Fruit fly (Drosophila melanogaster) whole organism, embryonic: ENCODE data around the gene slow.

Experiments used
- CG10274 ChIP-seq: fragments of 200-800 bp; sonication (Bioruptor generic); optimal IDR thresholded peaks from 3 replicates; lab custom pipeline; 2017; ENCODE audit warnings: missing biosample characterization, mild to moderate bottlenecking, missing genetic modification characterization
- CG10979 ChIP-seq: fragments of 200-800 bp; sonication (Bioruptor generic); optimal IDR thresholded peaks from 2 replicates; lab custom pipeline; 2018; ENCODE audit warnings: missing biosample characterization, mild to moderate bottlenecking, missing genetic modification characterization, moderate library complexity
- CG11085 ChIP-seq: fragments of 200-800 bp; sonication (Bioruptor generic); IDR thresholded peaks from 2 replicates; pipeline ENCODE4 v1.3.6; 2022; ENCODE audit warnings: missing biosample characterization, missing genetic modification characterization
- CG11398 ChIP-seq: fragments of 200-800 bp; sonication (Bioruptor generic); optimal IDR thresholded peaks from 2 replicates; lab custom pipeline; 2016; ENCODE audit warnings: missing biosample characterization, missing genetic modification characterization
- CG12071 ChIP-seq: fragments of 200-800 bp; sonication (Bioruptor generic); optimal IDR thresholded peaks from 3 replicates; lab custom pipeline; 2018; ENCODE audit warnings: missing biosample characterization, mild to moderate bottlenecking, missing genetic modification characterization
- CG12219 ChIP-seq: fragments of 200-800 bp; sonication (Bioruptor generic); optimal IDR thresholded peaks from 3 replicates; lab custom pipeline; 2018; ENCODE audit warnings: missing biosample characterization, mild to moderate bottlenecking, missing genetic modification characterization
- CG12942 ChIP-seq: fragments of 200-800 bp; sonication (Bioruptor generic); optimal IDR thresholded peaks from 3 replicates; lab custom pipeline; 2016; ENCODE audit warnings: missing biosample characterization, missing genetic modification characterization
- CG14710 ChIP-seq: fragments of 200-800 bp; sonication (Bioruptor generic); optimal IDR thresholded peaks from 3 replicates; lab custom pipeline; 2019; ENCODE audit warnings: missing biosample characterization, mild to moderate bottlenecking, missing genetic modification characterization, moderate library complexity
- CG15696 ChIP-seq: fragments of 200-800 bp; sonication (Bioruptor generic); optimal IDR thresholded peaks from 2 replicates; lab custom pipeline; 2019; ENCODE audit warnings: missing biosample characterization, mild to moderate bottlenecking, missing genetic modification characterization, moderate library complexity
- CG17568 ChIP-seq: fragments of 200-800 bp; sonication (Bioruptor generic); optimal IDR thresholded peaks from 2 replicates; lab custom pipeline; 2018; ENCODE audit warnings: missing biosample characterization, mild to moderate bottlenecking, missing genetic modification characterization, moderate library complexity
- CG2120 ChIP-seq: fragments of 200-800 bp; sonication (Bioruptor generic); optimal IDR thresholded peaks from 3 replicates; lab custom pipeline; 2016; ENCODE audit warnings: missing biosample characterization, missing genetic modification characterization
- CG2129 ChIP-seq: fragments of 200-800 bp; sonication (Bioruptor generic); IDR thresholded peaks from 2 replicates; pipeline ENCODE4 v1.3.6; 2022; ENCODE audit warnings: missing biosample characterization, missing genetic modification characterization; ENCODE audit not compliant: partially characterized antibody
- CG30020 ChIP-seq: fragments of 200-800 bp; optimal IDR thresholded peaks from 2 replicates; lab custom pipeline; 2019; ENCODE audit warnings: missing biosample characterization, mild to moderate bottlenecking, missing genetic modification characterization, moderate library complexity
- CG34224 ChIP-seq: fragments of 200-800 bp; sonication (Bioruptor generic); IDR thresholded peaks from 3 replicates; pipeline ENCODE4 v1.3.6; 2022; ENCODE audit warnings: missing biosample characterization, missing genetic modification characterization; ENCODE audit not compliant: partially characterized antibody
- CG43689 ChIP-seq: fragments of 200-800 bp; sonication (Bioruptor generic); IDR thresholded peaks from 2 replicates; pipeline ENCODE4 v1.3.6; 2022; ENCODE audit warnings: missing biosample characterization, missing genetic modification characterization
- CG4617 ChIP-seq: fragments of 200-800 bp; sonication (Bioruptor generic); optimal IDR thresholded peaks from 3 replicates; lab custom pipeline; 2016; ENCODE audit warnings: missing biosample characterization, missing genetic modification characterization, borderline replicate concordance
- CG4820 ChIP-seq: fragments of 200-800 bp; sonication (Bioruptor generic); optimal IDR thresholded peaks from 3 replicates; lab custom pipeline; 2016; ENCODE audit warnings: missing biosample characterization, missing genetic modification characterization
- CG6254 ChIP-seq: fragments of 200-800 bp; sonication (Bioruptor generic); optimal IDR thresholded peaks from 3 replicates; lab custom pipeline; 2017; ENCODE audit warnings: mild to moderate bottlenecking, missing biosample characterization, missing genetic modification reagents, missing genetic modification characterization
- CG7786 ChIP-seq: fragments of 200-800 bp; sonication (Bioruptor generic); optimal IDR thresholded peaks from 2 replicates; lab custom pipeline; 2016; ENCODE audit warnings: missing biosample characterization, missing genetic modification characterization
- CG7928 ChIP-seq: fragments of 200-800 bp; sonication (Bioruptor generic); optimal IDR thresholded peaks from 2 replicates; lab custom pipeline; 2017; ENCODE audit warnings: missing biosample characterization, mild to moderate bottlenecking, missing genetic modification characterization
- Camta ChIP-seq: fragments of 200-800 bp; sonication (Bioruptor generic); optimal IDR thresholded peaks from 2 replicates; lab custom pipeline; 2016; ENCODE audit warnings: missing biosample characterization, missing genetic modification characterization
- CrebB ChIP-seq: fragments of 200-800 bp; sonication (Bioruptor generic); optimal IDR thresholded peaks from 3 replicates; lab custom pipeline; 2018; ENCODE audit warnings: missing biosample characterization, mild to moderate bottlenecking, missing genetic modification characterization
- Eip74EF ChIP-seq, 2 experiments: fragments of 200-800 bp in 1 of 2; fragments of >200 bp in 1 of 2; sonication (Bioruptor generic) in 1 of 2; optimal IDR thresholded peaks; 2 replicates each; lab custom pipeline; 2017 to 2019; ENCODE audit warnings: missing biosample characterization in 2 of 2, missing genetic modification characterization in 2 of 2, mild to moderate bottlenecking in 1 of 2, moderate library complexity in 1 of 2
- Ets65A ChIP-seq: fragments of 200-800 bp; sonication (Bioruptor generic); peaks from one replicate; lab custom pipeline; 2016; ENCODE audit warnings: missing biosample characterization, missing genetic modification characterization
- Gsc ChIP-seq: fragments of 200-800 bp; sonication (Bioruptor generic); IDR thresholded peaks from 2 replicates; pipeline ENCODE4 v1.3.6; 2022; ENCODE audit warnings: missing biosample characterization, missing genetic modification characterization
- HLH3B ChIP-seq: fragments of 200-800 bp; sonication (Bioruptor generic); IDR thresholded peaks from 2 replicates; pipeline ENCODE4 v1.3.6; 2022; ENCODE audit warnings: missing biosample characterization, missing genetic modification characterization
- MBD-R2 ChIP-seq: fragments of 200-800 bp; sonication (Bioruptor generic); IDR thresholded peaks from 2 replicates; pipeline ENCODE4 v1.3.6; 2022; ENCODE audit warnings: missing biosample characterization, missing genetic modification characterization
- Mad ChIP-seq: fragments of 200-800 bp; sonication (Bioruptor generic); optimal IDR thresholded peaks from 2 replicates; lab custom pipeline; 2016; ENCODE audit warnings: missing biosample characterization, missing genetic modification characterization
- Med ChIP-seq: fragments of 200-800 bp; sonication (Bioruptor generic); peaks from one replicate; lab custom pipeline; 2016; ENCODE audit warnings: missing biosample characterization, missing genetic modification characterization, mild to moderate bottlenecking, inconsistent platforms, moderate library complexity
- Optix ChIP-seq: fragments of 200-800 bp; sonication (Bioruptor generic); IDR thresholded peaks from 3 replicates; pipeline ENCODE4 v1.3.6; 2022; ENCODE audit warnings: missing biosample characterization, missing genetic modification characterization
- Six4 ChIP-seq: fragments of 200-800 bp; sonication (Bioruptor generic); optimal IDR thresholded peaks from 2 replicates; lab custom pipeline; 2016; ENCODE audit warnings: missing biosample characterization, missing genetic modification characterization
- Spps ChIP-seq: fragments of 200-800 bp; sonication (Bioruptor generic); optimal IDR thresholded peaks from 2 replicates; lab custom pipeline; 2018; ENCODE audit warnings: missing biosample characterization, mild to moderate bottlenecking, missing genetic modification characterization
- YL-1 ChIP-seq: fragments of 200-800 bp; sonication (Bioruptor generic); optimal IDR thresholded peaks from 3 replicates; lab custom pipeline; 2017; ENCODE audit warnings: missing biosample characterization, mild to moderate bottlenecking, missing genetic modification characterization
- cad ChIP-seq: fragments of >200 bp; optimal IDR thresholded peaks from 2 replicates; lab custom pipeline; 2017; ENCODE audit warnings: missing biosample characterization, missing genetic modification characterization
- cato ChIP-seq: fragments of 200-800 bp; sonication (Bioruptor generic); optimal IDR thresholded peaks from 2 replicates; lab custom pipeline; 2016; ENCODE audit warnings: missing biosample characterization, missing genetic modification characterization, borderline replicate concordance
- fd102C ChIP-seq: fragments of 200-800 bp; sonication (Bioruptor generic); optimal IDR thresholded peaks from 2 replicates; lab custom pipeline; 2018; ENCODE audit warnings: missing biosample characterization, mild to moderate bottlenecking, missing genetic modification characterization, moderate library complexity
- gce ChIP-seq: fragments of 200-800 bp; sonication (Bioruptor generic); IDR thresholded peaks from 3 replicates; pipeline ENCODE4 v1.3.6; 2022; ENCODE audit warnings: missing biosample characterization, missing genetic modification characterization
- gcm ChIP-seq: fragments of 200-800 bp; sonication (Bioruptor generic); optimal IDR thresholded peaks from 2 replicates; lab custom pipeline; 2019; ENCODE audit warnings: missing biosample characterization, mild to moderate bottlenecking, missing genetic modification characterization, moderate library complexity
- gcm2 ChIP-seq: fragments of 200-800 bp; sonication (Bioruptor generic); optimal IDR thresholded peaks from 2 replicates; lab custom pipeline; 2016; ENCODE audit warnings: missing biosample characterization, missing genetic modification characterization
- grau ChIP-seq: fragments of 200-800 bp; optimal IDR thresholded peaks from 3 replicates; lab custom pipeline; 2019; ENCODE audit warnings: missing biosample characterization, mild to moderate bottlenecking, missing genetic modification characterization, moderate library complexity
- grn ChIP-seq: fragments of 200-800 bp; sonication (Bioruptor generic); optimal IDR thresholded peaks from 3 replicates; lab custom pipeline; 2017; ENCODE audit warnings: missing biosample characterization, missing genetic modification characterization
- hbn ChIP-seq: fragments of 200-800 bp; sonication (Bioruptor generic); IDR thresholded peaks from 2 replicates; pipeline ENCODE4 v1.3.6; 2022; ENCODE audit warnings: missing biosample characterization, missing genetic modification characterization; ENCODE audit not compliant: partially characterized antibody
- nerfin-1 ChIP-seq: fragments of 200-800 bp; sonication (Bioruptor generic); optimal IDR thresholded peaks from 3 replicates; lab custom pipeline; 2019; ENCODE audit warnings: missing biosample characterization, mild to moderate bottlenecking, missing genetic modification characterization, moderate library complexity
- nom ChIP-seq: fragments of 200-800 bp; sonication (Bioruptor generic); optimal IDR thresholded peaks from 2 replicates; lab custom pipeline; 2017; ENCODE audit warnings: missing biosample characterization, missing genetic modification characterization, mild to moderate bottlenecking, moderate library complexity, missing genetic modification reagents
- ranshi ChIP-seq: fragments of 200-800 bp; sonication (Bioruptor generic); IDR thresholded peaks from 2 replicates; pipeline ENCODE4 v1.3.6; 2022; ENCODE audit warnings: missing biosample characterization, missing genetic modification characterization
- run ChIP-seq: fragments of 200-800 bp; sonication (Bioruptor generic); optimal IDR thresholded peaks from 3 replicates; lab custom pipeline; 2018; ENCODE audit warnings: missing biosample characterization, mild to moderate bottlenecking, missing genetic modification characterization
- sim ChIP-seq: fragments of 200-800 bp; sonication (Bioruptor generic); IDR thresholded peaks from 2 replicates; pipeline ENCODE4 v1.3.6; 2022; ENCODE audit warnings: missing biosample characterization, missing genetic modification characterization
- slbo ChIP-seq: fragments of 200-800 bp; sonication (Bioruptor generic); IDR thresholded peaks from 2 replicates; pipeline ENCODE4 v1.3.6; 2022; ENCODE audit warnings: missing biosample characterization, missing genetic modification characterization
- stwl ChIP-seq: fragments of 200-800 bp; sonication (Bioruptor generic); optimal IDR thresholded peaks from 3 replicates; lab custom pipeline; 2018; ENCODE audit warnings: missing biosample characterization, mild to moderate bottlenecking, missing genetic modification characterization, moderate library complexity
- tio ChIP-seq: fragments of 200-800 bp; sonication (Bioruptor generic); optimal IDR thresholded peaks from 2 replicates; lab custom pipeline; 2017; ENCODE audit warnings: missing biosample characterization, missing genetic modification characterization, inconsistent platforms
- zf30C ChIP-seq: fragments of 200-800 bp; sonication (Bioruptor generic); optimal IDR thresholded peaks from 3 replicates; lab custom pipeline; 2018; ENCODE audit warnings: missing biosample characterization, mild to moderate bottlenecking, missing genetic modification characterization

The slow gene

DNA sequence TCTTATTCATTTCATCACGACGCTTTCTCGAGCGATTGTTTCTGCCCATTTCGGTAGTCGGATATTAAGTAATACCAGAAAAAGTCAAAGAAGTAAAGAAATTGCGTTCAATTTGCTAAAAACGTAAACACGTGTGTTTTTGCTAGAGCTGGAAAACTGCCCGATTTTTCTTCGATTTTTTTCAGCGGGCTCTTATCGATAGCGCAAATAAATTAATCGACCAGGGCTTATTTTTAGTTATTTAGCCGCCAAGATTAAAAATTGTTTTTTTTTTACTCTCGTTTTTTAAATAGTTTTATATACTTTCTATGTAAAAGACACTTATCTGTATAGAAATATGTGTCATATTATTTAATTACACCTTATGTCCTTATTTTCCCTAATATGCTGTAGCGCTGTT is 21.7 kb downstream of the slow start, which contains the start of gene CG15019 (continued):
- no peak for TF ChIP-seq CG17568 (GFP tag; lab: Kevin White, UChicago)
- no peak for TF ChIP-seq grau (tag; lab: Kevin White, UChicago)
- no peak for TF ChIP-seq nom (GFP tag; lab: Kevin White, UChicago)
- TF ChIP-seq CG12942 (GFP tag; lab: Kevin White, UChicago), result no peak
- TF ChIP-seq slbo (GFP tag; lab: Robert Waterston, UW), result no peak
- TF ChIP-seq CG43689, result no peak
- no peak for TF ChIP-seq Mad
- TF ChIP-seq run, result no peak
- TF ChIP-seq cato (GFP tag; lab: Kevin White, UChicago), result no peak
- no peak for TF ChIP-seq CG2120
- TF ChIP-seq CG15696 (tag; lab: Kevin White, UChicago), result no peak
- no peak for TF ChIP-seq CG6254 (GFP tag; lab: Kevin White, UChicago)
- no peak for TF ChIP-seq ranshi (GFP tag; lab: Robert Waterston, UW)
- no peak for TF ChIP-seq HLH3B (GFP tag; lab: Robert Waterston, UW)
- no peak for TF ChIP-seq CG12071 (GFP tag; lab: Kevin White, UChicago)
- TF ChIP-seq CG7786 (GFP tag; lab: Kevin White, UChicago), result no peak
- no peak for TF ChIP-seq fd102C
- TF ChIP-seq CG12219 (GFP tag; lab: Kevin White, UChicago), result no peak
- TF ChIP-seq sim (GFP tag; lab: Robert Waterston, UW), result no peak
- no peak for TF ChIP-seq CG4617 (GFP tag; lab: Kevin White, UChicago)
- peak; percentile 84 for TF ChIP-seq CG7928
- TF ChIP-seq Optix (GFP tag; lab: Robert Waterston, UW), result no peak
- TF ChIP-seq Spps (tag; lab: Kevin White, UChicago), result no peak
- no peak for TF ChIP-seq Gsc (GFP tag; lab: Robert Waterston, UW)
- TF ChIP-seq stwl (tag; lab: Kevin White, UChicago), result peak; percentile 8
- TF ChIP-seq Med (GFP tag; lab: Kevin White, UChicago), result peak; percentile 27
- TF ChIP-seq cad, result no peak
- no peak for TF ChIP-seq CG10979 (tag; lab: Kevin White, UChicago)
- no peak for TF ChIP-seq CG4820 (GFP tag; lab: Kevin White, UChicago)
- no peak for TF ChIP-seq CG30020 (tag; lab: Kevin White, UChicago)
- TF ChIP-seq CG34224 (GFP tag; lab: Robert Waterston, UW), result peak; percentile 72
- TF ChIP-seq gcm2 (GFP tag; lab: Kevin White, UChicago), result no peak
- peak; percentile 64 for TF ChIP-seq YL-1 (GFP tag; lab: Kevin White, UChicago)
- TF ChIP-seq Eip74EF (GFP tag; optimal IDR thresholded peaks at IDR 0.05; lab: Kevin White, UChicago), result no peak
- no peak for TF ChIP-seq Camta
- TF ChIP-seq CG14710, result no peak
- no peak for TF ChIP-seq nerfin-1
- no peak for TF ChIP-seq zf30C (GFP tag; lab: Kevin White, UChicago)
- no peak for TF ChIP-seq gcm (GFP tag; lab: Kevin White, UChicago)
- TF ChIP-seq tio (GFP tag; lab: Kevin White, UChicago), result no peak
- peak; percentile 55; the same call in 1 of the 2 replicates for TF ChIP-seq CG2129 (GFP tag; lab: Robert Waterston, UW)
- TF ChIP-seq MBD-R2 (GFP tag; lab: Robert Waterston, UW), result 0 out of 2 replicates have a peak, but pooled peaks have one; percentile 33
- TF ChIP-seq Ets65A (GFP tag; lab: Kevin White, UChicago), result no peak
- peak; percentile 75 for TF ChIP-seq hbn (GFP tag; lab: Robert Waterston, UW)
- no peak for TF ChIP-seq CG10274
- TF ChIP-seq gce (GFP tag; lab: Robert Waterston, UW), result no peak
- no peak for TF ChIP-seq grn
- TF ChIP-seq CrebB, result no peak
- no peak for TF ChIP-seq CG11398 (GFP tag; lab: Kevin White, UChicago)
- TF ChIP-seq Six4 (GFP tag; lab: Kevin White, UChicago), result no peak
- TF ChIP-seq CG11085, result no peak
